Worm (Caenorhabditis elegans): ENCODE results near the gene sek-1.
A peak's percentile ranks its signal among the peaks of the same experiment; 100 is the strongest.

DNA sequence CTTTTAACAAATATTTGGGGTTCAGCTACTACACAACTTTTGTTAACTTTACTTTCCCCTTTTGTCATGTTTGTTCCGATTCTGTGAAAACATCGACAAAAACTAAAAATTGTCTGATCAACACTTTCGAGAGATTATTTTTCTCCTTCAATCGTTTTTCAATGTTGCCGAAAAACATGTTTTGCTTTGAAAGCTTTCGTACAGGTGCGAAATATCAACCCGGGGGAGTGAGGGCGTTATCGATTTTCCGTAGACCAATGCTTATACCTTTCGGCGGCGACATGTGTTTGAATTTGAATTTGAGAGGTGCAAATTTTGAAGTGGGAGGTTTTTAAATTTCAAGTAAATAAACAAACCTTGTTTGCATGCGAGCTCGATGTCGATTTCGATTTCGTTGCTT, 8.1 kb upstream of the sek-1 start:
- peak; percentile 2 for TF ChIP-seq blmp-1 (tag; optimal IDR thresholded peaks at IDR 0.05)
- TF ChIP-seq unc-62 (GFP tag; optimal IDR thresholded peaks at IDR 0.05) = no peak
- TF ChIP-seq unc-130 (tag; optimal IDR thresholded peaks at IDR 0.05) = no peak
- no peak for TF ChIP-seq ama-1 (optimal IDR thresholded peaks at IDR 0.05)
- TF ChIP-seq ztf-11 (tag; optimal IDR thresholded peaks at IDR 0.05) = no peak
- TF ChIP-seq ceh-82 (tag; optimal IDR thresholded peaks at IDR 0.05) = no peak
- TF ChIP-seq pqm-1 (tag; optimal IDR thresholded peaks at IDR 0.05) = no peak
- no peak for TF ChIP-seq elt-2 (tag; optimal IDR thresholded peaks at IDR 0.05)
